Fruit fly (Drosophila melanogaster): Measurements from ENCODE around the gene MICU3.

DNA sequence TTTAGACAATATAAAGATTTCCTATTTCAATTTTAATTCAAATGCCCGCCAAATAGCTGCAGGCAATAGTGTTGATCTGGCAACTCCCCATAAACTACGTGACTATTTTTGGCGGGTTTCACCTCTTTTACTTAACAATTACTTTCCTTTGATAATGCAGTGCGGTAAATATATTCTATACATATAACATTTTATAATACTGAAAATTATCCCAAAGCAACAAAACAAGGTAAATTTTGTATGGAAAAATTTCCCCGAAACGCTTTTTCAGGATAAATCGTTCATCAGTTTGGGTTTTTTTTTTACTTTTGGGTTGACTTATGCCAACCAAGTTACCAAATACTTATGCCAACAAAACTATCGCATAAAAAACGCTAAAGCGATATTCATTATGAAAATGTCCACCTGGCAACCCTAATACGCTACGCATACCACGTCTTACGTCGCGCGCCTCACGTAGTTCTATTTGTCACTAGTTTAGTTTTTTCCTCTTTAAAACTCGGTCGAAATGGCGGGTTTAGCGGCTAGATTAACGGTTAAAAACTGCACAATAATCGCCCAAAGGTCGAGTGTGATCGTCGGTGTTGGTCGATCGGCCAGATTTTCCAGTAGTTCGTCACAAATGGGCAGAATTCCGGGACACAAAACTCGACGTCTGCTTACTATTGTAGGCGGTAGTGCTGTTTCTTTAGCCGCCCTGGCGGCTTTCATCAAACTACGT is at the start of gene MICU3:
- TF ChIP-seq CG8478 (optimal IDR thresholded peaks at IDR 0.05) = no peak
- no peak for TF ChIP-seq CTCF (optimal IDR thresholded peaks at IDR 0.05)
